Worm (Caenorhabditis elegans) whole organism, L4 larva: Measurements from ENCODE around the gene Y54F10BM.3.
A peak's percentile ranks its signal among the peaks of the same experiment; 100 is the strongest.
"Not testable (repeated sequence)": the region's sequence is repeated elsewhere in the genome, so short reads cannot be mapped to it uniquely, and the experiment has no call there.

Experiments used
- F26F4.8 ChIP-seq: fragments of 200-800 bp; sonication (Bioruptor generic); conservative IDR thresholded peaks from 2 replicates; pipeline ENCODE4 v1.3.6; 2022; ENCODE audit warnings: missing genetic modification characterization, missing compliant biosample characterization
- daf-8 ChIP-seq: fragments of 200-800 bp; sonication (Bioruptor generic); IDR thresholded peaks from 2 replicates; pipeline ENCODE4 v1.3.6; 2022; ENCODE audit warnings: missing genetic modification characterization, missing compliant biosample characterization
- egl-27 ChIP-seq: sonication (generic microtip); optimal IDR thresholded peaks from 3 replicates; lab custom pipeline; 2017; ENCODE audit warnings: missing biosample characterization, missing genetic modification reagents, missing genetic modification characterization
- hif-1 ChIP-seq, 2 experiments: sonication (generic microtip); optimal IDR thresholded peaks; 2 replicates each; lab custom pipeline; 2016 to 2017; ENCODE audit warnings: missing compliant biosample characterization in 2 of 2, missing genetic modification characterization in 2 of 2, missing genetic modification reagents in 2 of 2, missing genotype in 2 of 2, mild to moderate bottlenecking in 1 of 2
- lin-13 ChIP-seq: fragments of 150-350 bp; optimal IDR thresholded peaks from 2 replicates; lab custom pipeline; 2014; ENCODE audit warnings: missing biosample characterization, missing genetic modification reagents, missing genetic modification characterization
- lin-15B ChIP-seq: fragments of 150-350 bp; sonication (generic microtip); optimal IDR thresholded peaks from 3 replicates; lab custom pipeline; 2014; ENCODE audit warnings: missing biosample characterization, missing genetic modification characterization
- lin-39 ChIP-seq: fragments of 150-350 bp; optimal IDR thresholded peaks from 2 replicates; lab custom pipeline; 2014; ENCODE audit warnings: missing biosample characterization, missing genetic modification reagents, missing genetic modification characterization
- lsy-2 ChIP-seq, 2 experiments: fragments of 150-350 bp in 1 of 2; sonication (generic microtip) in 1 of 2; optimal IDR thresholded peaks; 2 replicates each; lab custom pipeline; 2014 to 2017; ENCODE audit warnings: missing biosample characterization in 2 of 2, missing genetic modification characterization in 2 of 2
- nhr-6 ChIP-seq: fragments of 150-350 bp; optimal IDR thresholded peaks from 2 replicates; lab custom pipeline; 2014; ENCODE audit warnings: missing biosample characterization, missing genetic modification characterization
- skn-1 ChIP-seq: fragments of 150-350 bp; optimal IDR thresholded peaks from 2 replicates; lab custom pipeline; 2014; ENCODE audit warnings: missing biosample characterization, missing genetic modification characterization
- spr-1 ChIP-seq: sonication (generic microtip); optimal IDR thresholded peaks from 2 replicates; lab custom pipeline; 2016; ENCODE audit warnings: mild to moderate bottlenecking, missing genetic modification characterization, missing compliant biosample characterization

ce11 chrIII:2290222-2290938 lies 8.6 kb downstream of the Y54F10BM.3 start:
- TF ChIP-seq daf-8 (GFP tag; lab: Robert Waterston, UW); spr-1; egl-27 (tag; lab: Kevin White, UChicago); lin-39 (tag; lab: Kevin White, UChicago); hif-1 (tag; optimal IDR thresholded peaks at IDR 0.05; lab: Kevin White, UChicago); lin-13 (GFP tag; lab: Kevin White, UChicago); lsy-2 (tag; optimal IDR thresholded peaks at IDR 0.05; lab: Kevin White, UChicago); nhr-6; lin-15B; skn-1 (tag; lab: Kevin White, UChicago): not testable (repeated sequence)
- 0 out of 2 replicates have a peak, but pooled peaks have one; percentile 46 for TF ChIP-seq F26F4.8
